Fruit fly (Drosophila melanogaster) whole organism, embryonic: ENCODE data around the gene CG15382.

Experiments used
- Atf3 ChIP-seq: fragments of 200-800 bp; sonication (Bioruptor generic); optimal IDR thresholded peaks from 3 replicates; lab custom pipeline; 2016; ENCODE audit warnings: missing biosample characterization, missing genetic modification characterization
- CG11695 ChIP-seq: fragments of 200-800 bp; sonication (Bioruptor generic); IDR thresholded peaks from 3 replicates; pipeline ENCODE4 v1.3.6; 2022; ENCODE audit warnings: missing biosample characterization, missing genetic modification characterization
- CG12769 ChIP-seq: fragments of 200-800 bp; sonication (Bioruptor generic); optimal IDR thresholded peaks from 2 replicates; lab custom pipeline; 2019; ENCODE audit warnings: missing biosample characterization, mild to moderate bottlenecking, missing genetic modification characterization, moderate library complexity
- CG12942 ChIP-seq: fragments of 200-800 bp; sonication (Bioruptor generic); optimal IDR thresholded peaks from 3 replicates; lab custom pipeline; 2016; ENCODE audit warnings: missing biosample characterization, missing genetic modification characterization
- CG13894 ChIP-seq: fragments of 200-800 bp; sonication (Bioruptor generic); optimal IDR thresholded peaks from 3 replicates; lab custom pipeline; 2018; ENCODE audit warnings: missing biosample characterization, mild to moderate bottlenecking, missing genetic modification characterization, moderate library complexity
- CG1603 ChIP-seq: fragments of 200-800 bp; sonication (Bioruptor generic); optimal IDR thresholded peaks from 2 replicates; lab custom pipeline; 2019; ENCODE audit warnings: missing biosample characterization, mild to moderate bottlenecking, missing genetic modification characterization, moderate library complexity
- CG3065 ChIP-seq: fragments of 200-800 bp; sonication (Bioruptor generic); optimal IDR thresholded peaks from 2 replicates; lab custom pipeline; 2016; ENCODE audit warnings: missing biosample characterization, missing genetic modification characterization
- CG33213 ChIP-seq: fragments of 200-800 bp; sonication (Bioruptor generic); optimal IDR thresholded peaks from 3 replicates; lab custom pipeline; 2016; ENCODE audit warnings: missing biosample characterization, missing genetic modification characterization
- CG3995 ChIP-seq: fragments of 200-800 bp; sonication (Bioruptor generic); optimal IDR thresholded peaks from 3 replicates; lab custom pipeline; 2016; ENCODE audit warnings: missing biosample characterization, missing genetic modification characterization
- CG4360 ChIP-seq: fragments of 200-800 bp; sonication (Bioruptor generic); IDR thresholded peaks from 2 replicates; pipeline ENCODE4 v1.3.6; 2022; ENCODE audit warnings: missing biosample characterization, missing genetic modification characterization
- CG4404 ChIP-seq: fragments of 200-800 bp; sonication (Bioruptor generic); IDR thresholded peaks from 2 replicates; pipeline ENCODE4 v1.3.6; 2022; ENCODE audit warnings: missing biosample characterization, missing genetic modification characterization
- CG4617 ChIP-seq: fragments of 200-800 bp; sonication (Bioruptor generic); optimal IDR thresholded peaks from 3 replicates; lab custom pipeline; 2016; ENCODE audit warnings: missing biosample characterization, missing genetic modification characterization, borderline replicate concordance
- CG5180 ChIP-seq: fragments of 200-800 bp; sonication (Bioruptor generic); optimal IDR thresholded peaks from 3 replicates; lab custom pipeline; 2017; ENCODE audit warnings: missing biosample characterization, missing genetic modification characterization, mild to moderate bottlenecking, moderate library complexity, missing genetic modification reagents
- CG7372 ChIP-seq: fragments of 200-800 bp; sonication (Bioruptor generic); IDR thresholded peaks from 2 replicates; pipeline ENCODE4 v1.3.6; 2022; ENCODE audit warnings: missing biosample characterization, missing genetic modification characterization
- CG8281 ChIP-seq: fragments of 200-800 bp; sonication (Bioruptor generic); optimal IDR thresholded peaks from 2 replicates; lab custom pipeline; 2018; ENCODE audit warnings: missing biosample characterization, mild to moderate bottlenecking, missing genetic modification characterization, moderate library complexity
- Deaf1 ChIP-seq: fragments of 200-800 bp; optimal IDR thresholded peaks from 3 replicates; lab custom pipeline; 2019; ENCODE audit warnings: missing biosample characterization, mild to moderate bottlenecking, missing genetic modification characterization, moderate library complexity
- Dll ChIP-seq: fragments of 200-800 bp; sonication (Bioruptor generic); IDR thresholded peaks from 4 replicates; pipeline ENCODE4 v1.3.6; 2022; ENCODE audit warnings: missing biosample characterization, missing genetic modification characterization; ENCODE audit not compliant: partially characterized antibody
- Fer2 ChIP-seq: fragments of 200-800 bp; sonication (Bioruptor generic); optimal IDR thresholded peaks from 2 replicates; lab custom pipeline; 2018; ENCODE audit warnings: missing biosample characterization, mild to moderate bottlenecking, missing genetic modification characterization, moderate library complexity
- Lhr ChIP-seq: fragments of 200-800 bp; sonication (Bioruptor generic); optimal IDR thresholded peaks from 3 replicates; lab custom pipeline; 2017; ENCODE audit warnings: mild to moderate bottlenecking, missing biosample characterization, missing genetic modification reagents, missing genetic modification characterization
- Med ChIP-seq: fragments of 200-800 bp; sonication (Bioruptor generic); peaks from one replicate; lab custom pipeline; 2016; ENCODE audit warnings: missing biosample characterization, missing genetic modification characterization, mild to moderate bottlenecking, inconsistent platforms, moderate library complexity
- ap ChIP-seq: fragments of 200-800 bp; sonication (Bioruptor generic); IDR thresholded peaks from 2 replicates; pipeline ENCODE4 v1.3.6; 2022; ENCODE audit warnings: missing biosample characterization, missing genetic modification characterization
- bowl ChIP-seq: fragments of 200-800 bp; sonication (Bioruptor generic); IDR thresholded peaks from 2 replicates; pipeline ENCODE4 v1.3.6; 2022; ENCODE audit warnings: missing biosample characterization, missing genetic modification characterization
- cato ChIP-seq: fragments of 200-800 bp; sonication (Bioruptor generic); optimal IDR thresholded peaks from 2 replicates; lab custom pipeline; 2016; ENCODE audit warnings: missing biosample characterization, missing genetic modification characterization, borderline replicate concordance
- croc ChIP-seq: fragments of 200-800 bp; sonication (Bioruptor generic); conservative IDR thresholded peaks from 3 replicates; pipeline ENCODE4 v1.3.6; 2022; ENCODE audit warnings: missing biosample characterization, missing genetic modification characterization
- crp ChIP-seq, 2 experiments: fragments of 200-800 bp; sonication (Bioruptor generic); optimal IDR thresholded peaks; 2 replicates in 1 of 2; 3 replicates in 1 of 2; lab custom pipeline; 2017; ENCODE audit warnings: missing biosample characterization in 2 of 2, missing genetic modification characterization in 2 of 2, mild to moderate bottlenecking in 1 of 2, moderate library complexity in 1 of 2
- da ChIP-seq: fragments of 200-800 bp; sonication (Bioruptor generic); optimal IDR thresholded peaks from 2 replicates; lab custom pipeline; 2016; ENCODE audit warnings: missing biosample characterization, missing genetic modification characterization
- dan ChIP-seq: fragments of 200-800 bp; sonication (Bioruptor generic); IDR thresholded peaks from 2 replicates; pipeline ENCODE4 v1.3.6; 2022; ENCODE audit warnings: missing biosample characterization, missing genetic modification characterization
- exex ChIP-seq: fragments of 200-800 bp; sonication (Bioruptor generic); optimal IDR thresholded peaks from 4 replicates; lab custom pipeline; 2018; ENCODE audit warnings: missing biosample characterization, mild to moderate bottlenecking, missing genetic modification characterization, moderate library complexity
- ftz-f1 ChIP-seq: fragments of 200-800 bp; sonication (Bioruptor generic); optimal IDR thresholded peaks from 2 replicates; lab custom pipeline; 2016; ENCODE audit warnings: missing biosample characterization, missing genetic modification characterization
- gfzf ChIP-seq: fragments of 200-800 bp; sonication (Bioruptor generic); optimal IDR thresholded peaks from 2 replicates; lab custom pipeline; 2016; ENCODE audit warnings: missing biosample characterization, mild to moderate bottlenecking, missing genetic modification characterization, moderate library complexity
- gsb ChIP-seq: fragments of 200-800 bp; sonication (Bioruptor generic); IDR thresholded peaks from 2 replicates; pipeline ENCODE4 v1.3.6; 2022; ENCODE audit warnings: missing biosample characterization, missing genetic modification characterization
- ham ChIP-seq: fragments of 200-800 bp; sonication (Bioruptor generic); IDR thresholded peaks from 2 replicates; pipeline ENCODE4 v1.3.6; 2022; ENCODE audit warnings: missing biosample characterization, missing genetic modification characterization
- ind ChIP-seq: fragments of 200-800 bp; sonication (Bioruptor generic); optimal IDR thresholded peaks from 3 replicates; lab custom pipeline; 2016; ENCODE audit warnings: missing biosample characterization, missing genetic modification characterization
- insv ChIP-seq, 2 experiments: fragments of 200-800 bp; sonication (Bioruptor generic); optimal IDR thresholded peaks; 3 replicates each; lab custom pipeline; 2016 to 2018; ENCODE audit warnings: missing biosample characterization in 2 of 2, missing genetic modification characterization in 2 of 2
- lilli ChIP-seq: fragments of 200-800 bp; sonication (Bioruptor generic); optimal IDR thresholded peaks from 3 replicates; lab custom pipeline; 2016; ENCODE audit warnings: missing biosample characterization, missing genetic modification characterization
- lola ChIP-seq, 3 experiments: fragments of >200 bp in 2 of 3; fragments of 200-800 bp in 1 of 3; sonication (Bioruptor generic) in 1 of 3; optimal IDR thresholded peaks; 2 replicates each; lab custom pipeline; 2017 to 2019; ENCODE audit warnings: missing biosample characterization in 3 of 3, missing genetic modification characterization in 3 of 3, mild to moderate bottlenecking in 1 of 3, moderate library complexity in 1 of 3
- nmo ChIP-seq: fragments of 200-800 bp; sonication (Bioruptor generic); optimal IDR thresholded peaks from 2 replicates; lab custom pipeline; 2018; ENCODE audit warnings: missing biosample characterization, mild to moderate bottlenecking, missing genetic modification characterization, moderate library complexity
- pfk ChIP-seq: fragments of 200-800 bp; sonication (Bioruptor generic); optimal IDR thresholded peaks from 2 replicates; lab custom pipeline; 2018; ENCODE audit warnings: missing biosample characterization, mild to moderate bottlenecking, missing genetic modification characterization, moderate library complexity
- pita ChIP-seq: fragments of 200-800 bp; sonication (Bioruptor generic); optimal IDR thresholded peaks from 2 replicates; lab custom pipeline; 2017; ENCODE audit warnings: missing biosample characterization, mild to moderate bottlenecking, missing genetic modification characterization
- sd ChIP-seq: fragments of 200-800 bp; sonication (Bioruptor generic); optimal IDR thresholded peaks from 3 replicates; lab custom pipeline; 2018; ENCODE audit warnings: missing biosample characterization, mild to moderate bottlenecking, missing genetic modification characterization, moderate library complexity
- sr ChIP-seq: fragments of 200-800 bp; sonication (Bioruptor generic); IDR thresholded peaks from 3 replicates; pipeline ENCODE4 v1.3.6; 2022; ENCODE audit warnings: missing biosample characterization, missing genetic modification characterization
- sug ChIP-seq: fragments of 200-800 bp; optimal IDR thresholded peaks from 2 replicates; lab custom pipeline; 2019; ENCODE audit warnings: missing biosample characterization, mild to moderate bottlenecking, missing genetic modification characterization, moderate library complexity
- tin ChIP-seq: fragments of 200-800 bp; sonication (Bioruptor generic); optimal IDR thresholded peaks from 3 replicates; lab custom pipeline; 2016; ENCODE audit warnings: missing biosample characterization, missing genetic modification characterization
- zen ChIP-seq: fragments of 200-800 bp; sonication (Bioruptor generic); optimal IDR thresholded peaks from 3 replicates; lab custom pipeline; 2018; ENCODE audit warnings: missing biosample characterization, mild to moderate bottlenecking, missing genetic modification characterization, moderate library complexity

CG15382 gene

DNA sequence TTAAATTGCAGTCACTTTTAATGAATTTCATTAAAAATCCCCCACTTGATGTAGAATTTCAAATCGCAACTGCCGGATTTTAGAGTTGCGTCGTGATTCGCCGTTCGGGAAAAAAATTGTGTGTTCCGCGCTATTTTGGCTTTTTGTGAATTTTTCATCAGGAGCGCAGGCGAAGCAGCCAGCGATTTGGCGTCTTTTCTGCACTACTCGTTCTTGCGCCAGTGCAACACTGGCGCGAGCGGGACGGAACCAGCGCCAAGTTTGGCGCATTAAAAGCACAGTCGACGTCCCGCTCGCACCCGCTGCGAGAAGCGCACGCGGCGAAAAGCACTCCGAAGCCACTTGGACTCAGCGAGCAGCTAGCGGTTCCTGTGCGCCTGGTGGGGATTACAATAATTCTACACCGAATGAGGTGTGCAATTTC lies 37.8 kb downstream of the CG15382 start (continued):
- TF ChIP-seq ham: no peak
- no peak for TF ChIP-seq dan (GFP tag; lab: Robert Waterston, UW)
- TF ChIP-seq da (GFP tag; lab: Kevin White, UChicago): no peak
- TF ChIP-seq CG4360 (GFP tag; lab: Robert Waterston, UW): no peak

DNA sequence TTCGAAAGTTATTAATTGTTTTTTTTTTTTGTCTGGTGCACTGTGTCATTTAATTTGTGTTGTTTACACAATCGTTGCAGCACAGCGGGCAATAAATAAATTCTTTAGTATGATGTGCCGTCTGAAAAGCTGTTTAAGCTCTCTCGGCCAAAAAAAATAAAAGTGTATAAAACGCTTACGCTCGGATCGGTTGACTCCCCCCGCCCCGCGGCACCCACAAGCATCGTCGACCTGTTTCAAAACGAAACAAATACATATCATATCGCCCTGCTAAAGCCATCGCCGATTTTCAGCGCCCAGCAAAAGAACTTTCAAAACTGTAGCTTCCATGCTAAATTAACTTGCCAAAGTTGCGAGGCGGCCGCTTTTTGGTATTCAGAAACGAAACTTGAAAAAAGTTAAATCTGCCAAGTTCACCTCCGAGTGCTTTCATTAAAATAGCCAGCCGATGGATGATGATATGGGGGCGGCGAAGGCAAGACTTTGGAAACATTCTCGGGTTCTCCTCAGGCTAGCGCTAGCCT lies 38.8 kb downstream of the CG15382 start:
- TF ChIP-seq sr: no peak
- TF ChIP-seq Deaf1 (tag; lab: Kevin White, UChicago): peak; percentile 12
- TF ChIP-seq CG4404: no peak
- peak; percentile 22 for TF ChIP-seq CG12769 (tag; lab: Kevin White, UChicago)
- no peak for TF ChIP-seq ap (GFP tag; lab: Robert Waterston, UW)
- TF ChIP-seq lola (GFP tag; optimal IDR thresholded peaks at IDR 0.05; lab: Kevin White, UChicago): no peak
- peak; percentile 14 for TF ChIP-seq sug (tag; lab: Kevin White, UChicago)
- no peak for TF ChIP-seq CG33213 (GFP tag; lab: Kevin White, UChicago)
- TF ChIP-seq Med (GFP tag; lab: Kevin White, UChicago): peak; percentile 77
- TF ChIP-seq Atf3 (GFP tag; lab: Kevin White, UChicago): no peak
- peak; percentile 10 for TF ChIP-seq ftz-f1 (GFP tag; lab: Kevin White, UChicago)
- peak; percentile 19 for TF ChIP-seq exex
- no peak for TF ChIP-seq croc
- TF ChIP-seq CG13894: peak; percentile 66
- no peak for TF ChIP-seq CG1603 (tag; lab: Kevin White, UChicago)
- TF ChIP-seq sd (tag; lab: Kevin White, UChicago): peak; percentile 22
- TF ChIP-seq CG4617 (GFP tag; lab: Kevin White, UChicago): no peak
- no peak for TF ChIP-seq CG3995 (GFP tag; lab: Kevin White, UChicago)
- TF ChIP-seq Fer2: no peak
- no peak for TF ChIP-seq ind (GFP tag; lab: Kevin White, UChicago)
- no peak for TF ChIP-seq Dll (GFP tag; lab: Robert Waterston, UW)
- TF ChIP-seq gsb (GFP tag; lab: Robert Waterston, UW): no peak

- TF ChIP-seq gfzf (GFP tag; lab: Kevin White, UChicago) (no peak), crp (GFP tag; optimal IDR thresholded peaks at IDR 0.05; lab: Kevin White, UChicago) (no peak), sug (tag; lab: Kevin White, UChicago) (no peak), Lhr (GFP tag; lab: Kevin White, UChicago) (no peak), nmo (GFP tag; lab: Kevin White, UChicago) (no peak), pfk (no peak), CG8281 (tag; lab: Kevin White, UChicago) (no peak), bowl (GFP tag; lab: Robert Waterston, UW) (no peak), pita (GFP tag; lab: Kevin White, UChicago) (peak; percentile 37), insv (GFP tag; optimal IDR thresholded peaks at IDR 0.05; lab: Kevin White, UChicago) (peak in 1 of 2 experiments; percentile 53), CG12942 (GFP tag; lab: Kevin White, UChicago) (no peak), CG5180 (no peak), zen (peak; percentile 16), CG3065 (GFP tag; lab: Kevin White, UChicago) (no peak), tin (GFP tag; lab: Kevin White, UChicago) (no peak), CG11695 (GFP tag; lab: Robert Waterston, UW) (no peak), CG7372 (no peak), lilli (GFP tag; lab: Kevin White, UChicago) (no peak), CG4617 (GFP tag; lab: Kevin White, UChicago) (no peak), cato (no peak)
Measured at dm6 chr2L:2195328-2195727, 39.8 kb downstream of the CG15382 start.
